Comparison of ENCODE assay signal across 2 worm cellular contexts in genomic region chrV:19174626-19175025, ce11.
TF ChIP-seq lines count a peak whose summit lies in the region.

hot-2 (plus strand) TSS chrV:19174759.

TF ChIP-seq in whole organism, L4 larva, 104 proteins besides CTCF, POLR2A, EP300 and RAD21:
- TF ChIP-seq ctbp-1 (GFP tag; IDR thresholded peaks at IDR 0.05; lab: Robert Waterston, UW) (no peak), set-16 (GFP tag; IDR thresholded peaks at IDR 0.05; lab: Robert Waterston, UW) (0 out of 2 replicates have a peak, but pooled peaks have one; percentile 19), F26F4.8 (GFP tag; conservative IDR thresholded peaks at IDR 0.05; lab: Robert Waterston, UW) (no peak), madf-5 (GFP tag; IDR thresholded peaks at IDR 0.05; lab: Robert Waterston, UW) (no peak)

TF ChIP-seq in whole organism, mixed stage, embryonic, 35 proteins besides CTCF, POLR2A, EP300 and RAD21:
- TF ChIP-seq nhr-28 (tag; optimal IDR thresholded peaks at IDR 0.05; lab: Kevin White, UChicago) (no peak), nhr-76 (tag; optimal IDR thresholded peaks at IDR 0.05; lab: Kevin White, UChicago) (no peak), zip-8 (tag; optimal IDR thresholded peaks at IDR 0.05; lab: Kevin White, UChicago) (peak; percentile 98)
